Fruit fly (Drosophila melanogaster) whole organism, embryonic: ENCODE measurements around the gene CG17593.

Experiments used
- Ada2b ChIP-seq: fragments of 200-800 bp; sonication (Bioruptor generic); IDR thresholded peaks from 2 replicates; pipeline ENCODE4 v1.3.6; 2022; ENCODE audit warnings: missing biosample characterization, missing genetic modification characterization
- Atf6 ChIP-seq: fragments of 200-800 bp; sonication (Bioruptor generic); IDR thresholded peaks from 2 replicates; pipeline ENCODE4 v1.3.6; 2022; ENCODE audit warnings: missing biosample characterization, missing genetic modification characterization
- Blimp-1 ChIP-seq: fragments of 200-800 bp; sonication (Bioruptor generic); optimal IDR thresholded peaks from 3 replicates; lab custom pipeline; 2018; ENCODE audit warnings: missing biosample characterization, missing genetic modification characterization, mild to moderate bottlenecking, moderate library complexity, missing genetic modification reagents
- CG1024 ChIP-seq: fragments of 200-800 bp; sonication (Bioruptor generic); IDR thresholded peaks from 2 replicates; pipeline ENCODE4 v1.3.6; 2022; ENCODE audit warnings: missing biosample characterization, missing genetic modification characterization
- CG10321 ChIP-seq: fragments of 200-800 bp; sonication (Bioruptor generic); IDR thresholded peaks from 2 replicates; pipeline ENCODE4 v1.3.6; 2022; ENCODE audit warnings: missing biosample characterization, missing genetic modification characterization
- CG12104 ChIP-seq: fragments of 200-800 bp; sonication (Bioruptor generic); optimal IDR thresholded peaks from 3 replicates; lab custom pipeline; 2016; ENCODE audit warnings: missing biosample characterization, missing genetic modification characterization
- CG13775 ChIP-seq: fragments of 200-800 bp; sonication (Bioruptor generic); optimal IDR thresholded peaks from 3 replicates; lab custom pipeline; 2017; ENCODE audit warnings: missing biosample characterization, mild to moderate bottlenecking, missing genetic modification characterization
- CG14710 ChIP-seq: fragments of 200-800 bp; sonication (Bioruptor generic); optimal IDR thresholded peaks from 3 replicates; lab custom pipeline; 2019; ENCODE audit warnings: missing biosample characterization, mild to moderate bottlenecking, missing genetic modification characterization, moderate library complexity
- CG14965 ChIP-seq: fragments of 200-800 bp; sonication (Bioruptor generic); optimal IDR thresholded peaks from 2 replicates; lab custom pipeline; 2016; ENCODE audit warnings: missing biosample characterization, missing genetic modification characterization, borderline replicate concordance
- CG15269 ChIP-seq: fragments of 200-800 bp; sonication (Bioruptor generic); optimal IDR thresholded peaks from 2 replicates; lab custom pipeline; 2018; ENCODE audit warnings: missing biosample characterization, mild to moderate bottlenecking, missing genetic modification characterization, moderate library complexity
- CG15601 ChIP-seq: fragments of 200-800 bp; sonication (Bioruptor generic); optimal IDR thresholded peaks from 3 replicates; lab custom pipeline; 2019; ENCODE audit warnings: missing biosample characterization, mild to moderate bottlenecking, missing genetic modification characterization, moderate library complexity
- CG1647 ChIP-seq: fragments of 200-800 bp; sonication (Bioruptor generic); optimal IDR thresholded peaks from 3 replicates; lab custom pipeline; 2016; ENCODE audit warnings: missing biosample characterization, missing genetic modification characterization
- CG16815 ChIP-seq: fragments of 200-800 bp; sonication (Bioruptor generic); optimal IDR thresholded peaks from 3 replicates; lab custom pipeline; 2017; ENCODE audit warnings: missing biosample characterization, mild to moderate bottlenecking, missing genetic modification characterization
- CG16863 ChIP-seq: fragments of 200-800 bp; sonication (Bioruptor generic); optimal IDR thresholded peaks from 3 replicates; lab custom pipeline; 2016; ENCODE audit warnings: missing biosample characterization, missing genetic modification characterization
- CG17568 ChIP-seq: fragments of 200-800 bp; sonication (Bioruptor generic); optimal IDR thresholded peaks from 2 replicates; lab custom pipeline; 2018; ENCODE audit warnings: missing biosample characterization, mild to moderate bottlenecking, missing genetic modification characterization, moderate library complexity
- CG2116 ChIP-seq: fragments of 200-800 bp; sonication (Bioruptor generic); optimal IDR thresholded peaks from 3 replicates; lab custom pipeline; 2018; ENCODE audit warnings: missing biosample characterization, mild to moderate bottlenecking, missing genetic modification characterization
- CG4328 ChIP-seq: fragments of 200-800 bp; sonication (Bioruptor generic); optimal IDR thresholded peaks from 3 replicates; lab custom pipeline; 2017; ENCODE audit warnings: missing biosample characterization, missing genetic modification reagents, missing genetic modification characterization
- CG6683 ChIP-seq: fragments of 200-800 bp; sonication (Bioruptor generic); optimal IDR thresholded peaks from 2 replicates; lab custom pipeline; 2017; ENCODE audit warnings: missing biosample characterization, mild to moderate bottlenecking, missing genetic modification characterization, missing genetic modification reagents
- CG7786 ChIP-seq: fragments of 200-800 bp; sonication (Bioruptor generic); optimal IDR thresholded peaks from 2 replicates; lab custom pipeline; 2016; ENCODE audit warnings: missing biosample characterization, missing genetic modification characterization
- CG8388 ChIP-seq: fragments of 200-800 bp; sonication (Bioruptor generic); optimal IDR thresholded peaks from 2 replicates; lab custom pipeline; 2019; ENCODE audit warnings: missing biosample characterization, mild to moderate bottlenecking, missing genetic modification characterization, moderate library complexity
- CG8478 ChIP-seq: fragments of >200 bp; optimal IDR thresholded peaks from 2 replicates; lab custom pipeline; 2018
- CG9876 ChIP-seq: fragments of 200-800 bp; sonication (Bioruptor generic); optimal IDR thresholded peaks from 2 replicates; lab custom pipeline; 2016; ENCODE audit warnings: missing biosample characterization, missing genetic modification characterization
- Dip3 ChIP-seq: fragments of 200-800 bp; sonication (Bioruptor generic); optimal IDR thresholded peaks from 3 replicates; lab custom pipeline; 2016; ENCODE audit warnings: missing biosample characterization, missing genetic modification characterization
- Eip74EF ChIP-seq, 2 experiments: fragments of 200-800 bp in 1 of 2; fragments of >200 bp in 1 of 2; sonication (Bioruptor generic) in 1 of 2; optimal IDR thresholded peaks; 2 replicates each; lab custom pipeline; 2017 to 2019; ENCODE audit warnings: missing biosample characterization in 2 of 2, missing genetic modification characterization in 2 of 2, mild to moderate bottlenecking in 1 of 2, moderate library complexity in 1 of 2
- Gsc ChIP-seq: fragments of 200-800 bp; sonication (Bioruptor generic); IDR thresholded peaks from 2 replicates; pipeline ENCODE4 v1.3.6; 2022; ENCODE audit warnings: missing biosample characterization, missing genetic modification characterization
- Lpt ChIP-seq: fragments of >200 bp; optimal IDR thresholded peaks from 2 replicates; lab custom pipeline; 2018; ENCODE audit warnings: missing biosample characterization, missing genetic modification characterization
- Max ChIP-seq: fragments of 200-800 bp; sonication (Bioruptor generic); optimal IDR thresholded peaks from 2 replicates; lab custom pipeline; 2016; ENCODE audit warnings: missing biosample characterization, mild to moderate bottlenecking, missing genetic modification characterization
- Med ChIP-seq: fragments of 200-800 bp; sonication (Bioruptor generic); peaks from one replicate; lab custom pipeline; 2016; ENCODE audit warnings: missing biosample characterization, missing genetic modification characterization, mild to moderate bottlenecking, inconsistent platforms, moderate library complexity
- Mes4 ChIP-seq: fragments of 200-800 bp; sonication (Bioruptor generic); optimal IDR thresholded peaks from 2 replicates; lab custom pipeline; 2016; ENCODE audit warnings: missing biosample characterization, missing genetic modification characterization
- Ravus ChIP-seq: fragments of 200-800 bp; sonication (Bioruptor generic); IDR thresholded peaks from 2 replicates; pipeline ENCODE4 v1.3.6; 2022; ENCODE audit warnings: missing biosample characterization, missing genetic modification characterization
- Sox102F ChIP-seq: fragments of 200-800 bp; sonication (Bioruptor generic); optimal IDR thresholded peaks from 2 replicates; lab custom pipeline; 2018; ENCODE audit warnings: missing biosample characterization, mild to moderate bottlenecking, missing genetic modification characterization, moderate library complexity
- Trl ChIP-seq, 3 experiments: fragments of >200 bp in 2 of 3; fragments of 200-800 bp in 1 of 3; sonication (Bioruptor generic) in 1 of 3; optimal IDR thresholded peaks; 2 replicates in 1 of 3; 3 replicates in 2 of 3; lab custom pipeline; 2016 to 2017; ENCODE audit warnings: missing biosample characterization in 1 of 3, missing genetic modification characterization in 1 of 3
- croc ChIP-seq: fragments of 200-800 bp; sonication (Bioruptor generic); conservative IDR thresholded peaks from 3 replicates; pipeline ENCODE4 v1.3.6; 2022; ENCODE audit warnings: missing biosample characterization, missing genetic modification characterization
- dimm ChIP-seq: fragments of 200-800 bp; sonication (Bioruptor generic); IDR thresholded peaks from 2 replicates; pipeline ENCODE4 v1.3.6; 2022; ENCODE audit warnings: missing biosample characterization, missing genetic modification characterization
- dm ChIP-seq: fragments of 200-800 bp; sonication (Bioruptor generic); optimal IDR thresholded peaks from 3 replicates; lab custom pipeline; 2016; ENCODE audit warnings: missing biosample characterization, missing genetic modification characterization
- insv ChIP-seq, 2 experiments: fragments of 200-800 bp; sonication (Bioruptor generic); optimal IDR thresholded peaks; 3 replicates each; lab custom pipeline; 2016 to 2018; ENCODE audit warnings: missing biosample characterization in 2 of 2, missing genetic modification characterization in 2 of 2
- ken ChIP-seq: fragments of 200-800 bp; sonication (Bioruptor generic); IDR thresholded peaks from 3 replicates; pipeline ENCODE4 v1.3.6; 2022; ENCODE audit warnings: missing biosample characterization, missing genetic modification characterization
- klu ChIP-seq: fragments of 200-800 bp; sonication (Bioruptor generic); IDR thresholded peaks from 2 replicates; pipeline ENCODE4 v1.3.6; 2022; ENCODE audit warnings: missing biosample characterization, missing genetic modification characterization
- knrl ChIP-seq: fragments of 200-800 bp; sonication (Bioruptor generic); IDR thresholded peaks from 3 replicates; pipeline ENCODE4 v1.3.6; 2022; ENCODE audit warnings: missing biosample characterization, missing genetic modification characterization; ENCODE audit not compliant: partially characterized antibody
- lilli ChIP-seq: fragments of 200-800 bp; sonication (Bioruptor generic); optimal IDR thresholded peaks from 3 replicates; lab custom pipeline; 2016; ENCODE audit warnings: missing biosample characterization, missing genetic modification characterization
- maf-S ChIP-seq: fragments of 200-800 bp; sonication (Bioruptor generic); optimal IDR thresholded peaks from 2 replicates; lab custom pipeline; 2016; ENCODE audit warnings: missing biosample characterization, missing genetic modification characterization
- onecut ChIP-seq: fragments of 200-800 bp; sonication (Bioruptor generic); IDR thresholded peaks from 2 replicates; pipeline ENCODE4 v1.3.6; 2022; ENCODE audit warnings: missing biosample characterization, missing genetic modification characterization
- peb ChIP-seq: fragments of 200-800 bp; sonication (Bioruptor generic); IDR thresholded peaks from 2 replicates; pipeline ENCODE4 v1.3.6; 2022; ENCODE audit warnings: missing biosample characterization, missing genetic modification characterization
- prd ChIP-seq, 3 experiments: fragments of >200 bp in 2 of 3; fragments of 200-800 bp in 1 of 3; sonication (Bioruptor generic) in 1 of 3; optimal IDR thresholded peaks in 2 of 3; IDR thresholded peaks in 1 of 3; 2 replicates in 2 of 3; 3 replicates in 1 of 3; pipeline versions ENCODE4 v1.3.6 to Lab custom; 2017 to 2022; ENCODE audit warnings: missing biosample characterization in 1 of 3, missing genetic modification characterization in 1 of 3
- salm ChIP-seq: fragments of 200-800 bp; sonication (Bioruptor generic); optimal IDR thresholded peaks from 2 replicates; lab custom pipeline; 2018; ENCODE audit warnings: missing biosample characterization, mild to moderate bottlenecking, missing genetic modification characterization
- slbo ChIP-seq: fragments of 200-800 bp; sonication (Bioruptor generic); IDR thresholded peaks from 2 replicates; pipeline ENCODE4 v1.3.6; 2022; ENCODE audit warnings: missing biosample characterization, missing genetic modification characterization
- tx ChIP-seq: fragments of 200-800 bp; sonication (Bioruptor generic); optimal IDR thresholded peaks from 2 replicates; lab custom pipeline; 2016; ENCODE audit warnings: missing biosample characterization, missing genetic modification characterization
- wdn ChIP-seq: fragments of 200-800 bp; sonication (Bioruptor generic); IDR thresholded peaks from 2 replicates; pipeline ENCODE4 v1.3.6; 2022; ENCODE audit warnings: missing biosample characterization, missing genetic modification characterization
- zfh2 ChIP-seq: fragments of 200-800 bp; sonication (Bioruptor generic); optimal IDR thresholded peaks from 2 replicates; lab custom pipeline; 2016; ENCODE audit warnings: missing biosample characterization, missing genetic modification characterization

Gene CG17593

dm6 chr2L:3534227-3534842 lies 19.7 kb downstream of the CG17593 start (continued):
- TF ChIP-seq knrl (GFP tag; lab: Robert Waterston, UW) (no peak), CG4328 (GFP tag; lab: Kevin White, UChicago) (no peak), CG7786 (GFP tag; lab: Kevin White, UChicago) (peak; percentile 36), slbo (peak; percentile 63), Eip74EF (GFP tag; optimal IDR thresholded peaks at IDR 0.05; lab: Kevin White, UChicago) (no peak), Ada2b (GFP tag; lab: Robert Waterston, UW) (peak; percentile 44; the same call in 1 of the 2 replicates), CG12104 (GFP tag; lab: Kevin White, UChicago) (peak; percentile 13), Max (GFP tag; lab: Kevin White, UChicago) (no peak), CG6683 (GFP tag; lab: Kevin White, UChicago) (no peak), Mes4 (GFP tag; lab: Kevin White, UChicago) (peak; percentile 19), Gsc (GFP tag; lab: Robert Waterston, UW) (no peak; the same call in 1 of the 2 replicates), peb (GFP tag; lab: Robert Waterston, UW) (peak; percentile 53; the same call in 1 of the 2 replicates), CG2116 (GFP tag; lab: Kevin White, UChicago) (peak; percentile 9), prd (optimal IDR thresholded peaks at IDR 0.05; lab: Kevin White, UChicago) (no peak), prd (GFP tag; IDR thresholded peaks at IDR 0.05; lab: Robert Waterston, UW) (peak; percentile 77), Dip3 (GFP tag; lab: Kevin White, UChicago) (peak; percentile 5), CG8388 (GFP tag; lab: Kevin White, UChicago) (peak; percentile 59), CG1647 (no peak), Sox102F (GFP tag; lab: Kevin White, UChicago) (peak; percentile 75), maf-S (no peak), CG10321 (no peak), insv (GFP tag; optimal IDR thresholded peaks at IDR 0.05; lab: Kevin White, UChicago) (no peak), CG15601 (tag; lab: Kevin White, UChicago) (no peak), CG14710 (tag; lab: Kevin White, UChicago) (peak; percentile 29), CG8478 (lab: Kevin White, UChicago) (peak; percentile 55), Ravus (GFP tag; lab: Robert Waterston, UW) (no peak), Atf6 (GFP tag; lab: Robert Waterston, UW) (peak; percentile 72), tx (GFP tag; lab: Kevin White, UChicago) (peak; percentile 6), croc (peak; percentile 45; the same call in 1 of the 3 replicates), onecut (peak; percentile 33; the same call in 1 of the 2 replicates), lilli (peak; percentile 44), Med (GFP tag; lab: Kevin White, UChicago) (peak; percentile 89), dm (GFP tag; lab: Kevin White, UChicago) (no peak), wdn (no peak), CG13775 (GFP tag; lab: Kevin White, UChicago) (peak; percentile 22), Lpt (GFP tag; lab: Kevin White, UChicago) (no peak), CG16815 (GFP tag; lab: Kevin White, UChicago) (no peak), salm (tag; lab: Kevin White, UChicago) (no peak), Blimp-1 (GFP tag; lab: Kevin White, UChicago) (peak; percentile 70), CG15269 (tag; lab: Kevin White, UChicago) (peak; percentile 63), klu (GFP tag; lab: Robert Waterston, UW) (0 out of 2 replicates have a peak, but pooled peaks have one; percentile 40), CG17568 (GFP tag; lab: Kevin White, UChicago) (peak; percentile 13), CG16863 (GFP tag; lab: Kevin White, UChicago) (peak; percentile 15), CG9876 (GFP tag; lab: Kevin White, UChicago) (no peak), ken (GFP tag; lab: Robert Waterston, UW) (peak; percentile 60; the same call in 1 of the 3 replicates), CG14965 (GFP tag; lab: Kevin White, UChicago) (no peak), CG1024 (GFP tag; lab: Robert Waterston, UW) (peak; percentile 59), dimm (GFP tag; lab: Robert Waterston, UW) (no peak), Trl (optimal IDR thresholded peaks at IDR 0.05; lab: Kevin White, UChicago) (peak; percentile 66 to 67), Trl (GFP tag; optimal IDR thresholded peaks at IDR 0.05; lab: Kevin White, UChicago) (peak; percentile 1), zfh2 (GFP tag; lab: Kevin White, UChicago) (no peak)
